Worm (Caenorhabditis elegans) whole organism, L4/young adult: ENCODE measurements around the gene F53F1.2.

ENCODE experiments used
- W03F9.2 ChIP-seq: fragments of 150-350 bp; optimal IDR thresholded peaks from 2 replicates; lab custom pipeline; 2014; ENCODE audit warnings: missing biosample characterization, missing genetic modification characterization
- dao-5 ChIP-seq: sonication (generic microtip); optimal IDR thresholded peaks from 2 replicates; lab custom pipeline; 2016; ENCODE audit warnings: missing genotype, missing genetic modification characterization, moderate library complexity, missing compliant biosample characterization
- him-1 ChIP-seq: sonication (generic microtip); optimal IDR thresholded peaks from 2 replicates; lab custom pipeline; 2016; ENCODE audit warnings: missing genotype, missing genetic modification reagents, missing genetic modification characterization, missing compliant biosample characterization

Gene F53F1.2

DNA sequence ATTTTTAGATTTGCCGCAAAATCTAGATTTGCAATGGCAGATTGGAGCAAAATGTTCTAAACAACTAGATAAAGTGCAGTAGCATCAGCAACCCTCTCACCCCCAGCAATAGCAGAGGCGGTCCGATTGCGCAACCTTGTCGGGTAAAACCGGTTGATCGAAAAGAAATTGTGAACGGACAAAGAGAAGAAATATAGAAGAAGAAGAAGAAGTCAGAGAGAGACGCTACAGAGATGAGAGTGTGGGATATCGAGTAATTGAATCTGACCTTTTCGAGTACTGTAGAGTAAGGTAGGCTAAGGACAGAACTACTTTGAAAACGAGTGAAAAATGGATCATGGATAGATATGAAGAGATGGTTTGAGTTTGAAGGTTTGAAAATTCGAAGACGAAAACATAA lies 30.8 kb upstream of the F53F1.2 start:
- TF ChIP-seq dao-5, result no peak
- no peak for TF ChIP-seq him-1 (tag; lab: Kevin White, UChicago)
- no peak for TF ChIP-seq W03F9.2

DNA sequence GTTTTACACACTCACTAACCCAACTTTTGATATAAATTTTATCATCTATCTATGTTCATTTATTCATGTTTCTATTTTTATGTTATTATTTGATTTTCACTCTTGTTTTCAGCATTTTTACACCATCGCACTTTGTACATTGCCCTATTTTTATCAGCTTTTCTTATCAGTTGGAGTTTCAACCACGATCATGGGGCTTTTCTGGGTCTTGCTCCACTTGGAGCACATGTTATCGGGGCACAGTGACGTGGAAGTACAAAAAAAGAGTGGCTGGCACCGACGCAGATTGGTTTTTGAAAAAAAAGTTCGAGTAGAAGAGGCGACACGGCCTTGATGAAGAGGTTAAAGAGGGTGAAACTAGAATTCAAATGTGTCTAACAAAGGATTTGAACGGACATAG lies 29.5 kb upstream of the F53F1.2 start:
- no peak for TF ChIP-seq dao-5
- no peak for TF ChIP-seq him-1 (tag; lab: Kevin White, UChicago)
- no peak for TF ChIP-seq W03F9.2

DNA sequence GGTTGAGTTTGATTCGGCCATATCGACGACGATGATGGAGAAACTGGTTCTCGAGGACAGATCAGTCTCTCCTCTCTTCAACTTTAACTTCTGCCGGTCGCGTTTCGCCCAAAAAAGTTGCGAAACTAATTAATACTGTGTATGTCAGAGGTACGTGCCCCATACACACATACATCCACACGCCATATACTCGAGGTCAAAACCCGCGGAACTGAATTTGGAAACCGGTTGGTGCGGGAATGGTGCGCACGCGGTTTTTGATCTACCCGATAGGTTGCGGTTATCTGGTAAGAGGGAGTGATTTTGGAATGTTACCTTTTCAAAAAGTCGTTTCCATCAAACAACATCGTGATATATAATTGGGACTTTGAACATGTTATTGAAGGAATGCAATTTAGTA lies 26.4 kb upstream of the F53F1.2 start, which contains the start of gene ifbp-1:
ifbp-1 (minus strand) TSS at position 85 of the 400 bp plus-strand sequence.
- TF ChIP-seq him-1 (tag; lab: Kevin White, UChicago) (no peak), dao-5 (no peak)

DNA sequence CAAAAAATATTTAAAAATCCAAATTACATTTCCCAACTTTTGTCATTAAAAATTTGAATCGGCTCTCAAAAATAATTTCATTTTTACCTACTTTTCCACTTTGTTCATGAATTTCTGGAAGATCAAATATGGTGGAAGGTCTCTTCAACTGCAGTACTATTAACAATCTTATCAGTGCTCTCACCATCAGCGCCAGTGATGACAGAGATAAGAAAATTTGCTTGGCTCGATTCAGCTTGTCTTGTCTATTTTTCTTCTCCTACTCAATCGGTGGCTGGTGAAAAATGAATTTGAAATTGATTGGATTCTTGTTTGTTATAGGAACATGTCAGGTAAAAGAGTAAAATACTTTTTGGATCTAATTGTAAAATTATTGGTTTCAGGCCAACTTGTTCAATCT lies 25.6 kb upstream of the F53F1.2 start, which contains the start of gene cpz-2:
cpz-2 (plus strand) TSS at position 210 of the 400 bp plus-strand sequence.
- TF ChIP-seq dao-5, result no peak
- TF ChIP-seq W03F9.2, result no peak
- TF ChIP-seq him-1 (tag; lab: Kevin White, UChicago), result no peak

DNA sequence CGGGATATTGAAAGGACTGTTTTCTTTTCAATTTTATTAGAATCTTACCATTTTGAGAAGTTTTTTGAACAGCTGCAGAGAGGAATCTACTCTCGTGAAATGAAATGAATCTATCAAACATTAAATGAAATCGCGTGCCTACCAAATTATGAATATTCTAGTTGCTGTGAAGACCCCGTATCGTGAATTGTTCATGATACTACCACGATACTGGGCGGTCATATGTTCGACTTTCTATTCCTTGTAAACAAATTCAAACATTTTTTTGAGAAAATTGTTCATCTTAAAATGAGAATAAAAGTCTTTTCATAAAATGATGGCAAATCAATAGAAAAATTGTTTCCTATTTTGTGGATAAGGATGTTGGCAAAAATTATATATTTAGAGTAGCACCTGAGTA lies 20.8 kb upstream of the F53F1.2 start, which contains the start of gene gcy-34:
gcy-34 (minus strand) TSS at position 101 of the 400 bp plus-strand sequence.
- TF ChIP-seq dao-5, result no peak

DNA sequence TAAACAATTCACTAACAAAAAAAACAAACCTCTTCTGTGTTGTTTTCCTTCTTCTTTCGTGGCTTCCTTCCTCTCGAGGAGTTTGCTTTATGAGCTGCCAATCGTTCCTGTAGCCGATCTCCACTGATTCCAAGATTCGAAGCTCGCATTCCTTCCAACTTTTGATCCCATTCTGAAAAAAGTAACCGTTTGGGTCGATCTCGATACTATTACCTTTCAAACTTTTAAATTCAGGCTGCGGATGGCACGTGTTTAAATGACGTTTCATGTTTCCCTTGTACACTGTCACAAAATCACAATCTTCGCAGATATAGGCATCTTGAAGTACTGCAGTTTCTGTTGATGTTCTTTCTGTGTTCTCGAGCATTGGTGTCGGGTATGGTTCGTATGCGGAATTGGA lies 19.1 kb upstream of the F53F1.2 start:
- TF ChIP-seq W03F9.2 (no peak), dao-5 (no peak), him-1 (tag; lab: Kevin White, UChicago) (no peak)

DNA sequence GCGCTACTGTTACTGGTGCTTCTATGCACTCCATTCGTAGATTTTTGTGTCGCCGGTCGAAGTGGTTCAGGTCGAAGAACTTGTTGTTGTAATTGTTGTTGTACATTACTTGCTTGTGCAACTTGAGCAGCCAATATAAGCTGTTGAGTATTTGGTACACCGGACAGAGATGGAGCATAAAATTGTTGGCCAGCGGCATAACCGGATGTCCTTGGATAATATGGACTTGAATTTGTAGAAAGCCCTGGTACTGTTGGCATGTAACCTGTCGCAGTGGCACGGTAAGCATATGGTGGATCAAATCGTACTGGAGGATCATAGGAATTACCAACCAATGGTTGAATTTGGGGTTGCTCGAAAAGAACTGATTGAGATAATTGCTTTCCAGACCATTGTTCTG lies 17.7 kb upstream of the F53F1.2 start:
- no peak for TF ChIP-seq W03F9.2
- TF ChIP-seq dao-5, result no peak
- no peak for TF ChIP-seq him-1 (tag; lab: Kevin White, UChicago)

DNA sequence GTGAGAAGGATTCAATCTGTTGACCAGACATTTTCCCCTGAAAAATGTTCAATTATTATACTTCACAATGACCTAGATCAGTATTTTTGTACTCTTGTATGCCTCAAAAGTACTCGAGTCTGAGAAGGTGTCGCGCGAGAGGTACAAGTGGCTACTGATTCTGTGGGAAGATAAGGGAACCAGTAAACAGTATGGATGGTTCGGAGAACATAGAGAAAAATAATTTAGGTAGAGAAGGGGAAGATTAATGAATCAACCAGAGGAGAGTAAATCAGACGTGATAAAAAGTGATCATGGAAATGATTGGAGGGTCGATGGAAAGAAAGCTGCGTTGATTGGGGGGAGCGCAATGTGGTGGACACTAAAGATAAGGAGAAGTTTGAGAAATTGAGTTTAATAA lies 17.2 kb upstream of the F53F1.2 start:
- TF ChIP-seq him-1 (tag; lab: Kevin White, UChicago) (no peak), dao-5 (no peak), W03F9.2 (no peak)

DNA sequence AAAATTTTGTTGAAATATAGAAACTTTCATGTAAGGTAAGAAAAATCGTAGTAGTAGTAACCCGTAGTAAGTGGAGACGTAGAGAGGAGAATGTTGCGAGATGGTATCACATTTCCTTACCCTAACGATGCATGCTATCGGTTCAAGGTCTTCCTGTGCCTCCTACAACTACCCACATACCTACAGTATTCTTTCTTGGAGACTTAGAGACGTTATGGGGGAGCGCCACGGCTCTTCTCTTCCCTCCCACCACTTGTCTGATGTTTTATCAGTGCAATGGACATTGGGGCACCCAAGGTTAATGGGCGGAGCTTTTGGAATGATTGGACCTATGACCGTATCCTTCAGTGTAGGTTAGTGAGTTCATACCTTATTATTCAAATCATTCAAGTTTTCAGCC lies 15.7 kb upstream of the F53F1.2 start:
- TF ChIP-seq him-1 (tag; lab: Kevin White, UChicago) (no peak), W03F9.2 (no peak), dao-5 (no peak)

DNA sequence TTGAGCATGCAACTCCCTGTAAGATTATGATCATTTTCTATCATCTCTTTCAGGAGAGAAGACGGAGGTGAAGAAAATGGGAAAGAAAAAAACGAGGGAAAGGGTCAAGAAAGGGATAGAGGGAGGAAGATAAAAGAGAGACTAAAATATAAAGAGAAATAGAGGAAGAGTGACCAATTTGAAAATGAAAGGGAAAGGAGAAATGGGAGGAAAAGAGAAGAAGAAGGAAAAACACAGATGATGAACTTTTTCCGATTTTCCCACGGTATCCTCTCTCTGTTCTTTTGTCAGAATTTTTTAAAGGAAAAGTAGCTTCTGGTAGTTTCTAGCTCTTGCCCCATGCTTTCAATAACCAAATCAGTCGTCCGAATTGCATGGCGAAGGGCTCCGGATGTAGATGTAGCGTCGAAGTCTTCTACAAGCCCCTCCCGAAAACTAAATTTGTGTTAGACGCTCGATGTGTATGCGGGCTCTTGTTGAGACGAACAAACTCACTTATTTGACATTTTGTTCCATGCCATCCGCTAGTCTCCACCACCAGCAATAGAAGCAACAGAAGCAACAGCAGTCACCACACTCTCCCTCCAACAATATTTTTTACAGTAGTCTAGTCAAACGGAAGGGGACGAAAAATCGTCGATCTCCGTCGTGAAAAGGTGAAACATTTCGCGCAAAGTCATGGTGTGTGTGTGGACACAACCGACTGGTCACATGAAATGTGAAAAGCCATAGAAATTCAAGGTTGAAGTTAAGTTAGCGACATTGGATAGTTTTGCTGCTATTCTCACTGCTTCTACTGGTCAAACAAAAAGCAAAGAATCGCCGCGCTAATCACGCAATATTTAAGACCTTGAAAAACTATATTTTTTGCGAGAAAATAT lies 15.0 kb upstream of the F53F1.2 start, which contains the start of gene somi-1:
somi-1 (minus strand) TSS at position 18 of the 881 bp plus-strand sequence.
- peak; percentile 8 for TF ChIP-seq him-1 (tag; lab: Kevin White, UChicago)
- TF ChIP-seq dao-5, result no peak

DNA sequence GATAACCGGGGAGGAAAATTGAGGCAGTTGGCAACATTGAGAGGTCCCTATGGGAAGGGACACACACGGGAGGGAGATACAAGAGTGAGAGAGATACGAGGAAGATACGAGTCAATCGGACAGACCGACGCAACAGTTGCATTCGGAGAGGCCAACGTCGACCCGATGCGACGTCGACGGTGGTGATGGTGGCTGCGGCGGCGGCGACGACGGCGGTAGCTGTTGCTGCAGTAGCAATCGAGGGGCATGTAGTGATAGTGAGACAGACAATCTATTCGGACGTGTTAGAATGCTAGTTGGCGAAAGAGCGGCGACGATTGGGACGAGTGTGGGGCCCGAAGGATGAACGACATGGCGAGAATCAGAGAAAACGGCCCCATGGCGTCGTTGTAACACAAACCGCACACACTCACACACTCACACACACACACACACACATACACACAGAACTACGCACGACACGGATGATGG lies 13.2 kb upstream of the F53F1.2 start:
- TF ChIP-seq W03F9.2 (no peak), him-1 (tag; lab: Kevin White, UChicago) (no peak), dao-5 (no peak)

DNA sequence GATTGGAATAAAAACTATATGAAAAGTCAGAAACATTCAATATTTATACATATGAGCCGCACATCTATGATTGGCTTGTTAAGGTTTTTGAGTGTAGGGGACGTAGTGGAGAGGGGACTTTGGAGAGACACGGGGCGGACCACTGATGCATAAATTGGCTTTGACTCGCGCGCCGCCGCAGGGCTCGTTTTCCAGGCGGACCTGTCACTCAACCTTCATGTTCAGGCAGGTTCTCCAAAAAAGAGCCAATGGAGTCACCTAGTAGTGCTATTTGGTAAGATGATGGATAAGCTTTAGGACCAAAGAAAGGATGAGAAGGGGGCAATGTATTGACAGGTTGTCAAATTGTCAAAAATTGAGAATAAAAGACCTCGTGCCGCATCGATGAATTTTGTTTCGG lies 11.6 kb upstream of the F53F1.2 start:
- TF ChIP-seq dao-5 (no peak), him-1 (tag; lab: Kevin White, UChicago) (no peak), W03F9.2 (no peak)

DNA sequence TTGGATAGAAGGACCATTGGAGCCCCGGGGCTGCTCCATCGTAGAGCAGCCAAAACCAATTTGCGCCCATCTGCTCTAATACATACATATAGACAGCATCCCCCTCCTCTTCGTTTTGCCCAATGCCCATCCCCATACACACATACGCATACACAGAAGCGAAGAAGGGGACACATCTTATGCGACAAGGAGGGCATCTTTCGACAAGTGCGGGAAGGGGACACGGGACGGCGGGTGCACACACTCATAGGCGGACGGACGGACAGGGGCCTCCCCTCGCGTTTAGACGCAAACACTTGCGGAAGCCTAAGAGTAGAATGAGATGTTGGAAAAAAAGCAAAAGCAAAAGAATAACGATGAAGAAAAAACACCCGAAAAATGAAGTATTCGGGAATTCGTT lies 10.2 kb upstream of the F53F1.2 start:
- no peak for TF ChIP-seq W03F9.2
- peak; percentile 70 for TF ChIP-seq him-1 (tag; lab: Kevin White, UChicago)
- no peak for TF ChIP-seq dao-5

DNA sequence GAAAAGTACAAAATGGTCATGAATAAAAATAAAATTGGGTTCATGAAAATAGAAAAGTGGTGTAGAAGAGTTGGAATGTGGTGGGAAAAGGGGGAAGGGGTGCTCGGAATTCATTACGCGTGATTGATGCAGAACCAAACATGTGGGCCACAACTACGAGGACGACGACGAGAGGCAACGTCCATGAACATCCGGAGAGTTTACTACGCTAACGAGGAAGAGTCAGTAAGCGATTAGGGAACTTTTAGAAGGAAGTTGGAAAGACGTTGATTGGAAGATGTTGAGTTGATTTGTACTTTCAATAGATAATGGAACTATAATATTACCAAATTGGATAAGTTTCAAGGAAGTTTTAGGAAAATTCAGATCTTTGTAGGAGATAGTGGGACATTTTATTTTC lies 4.9 kb upstream of the F53F1.2 start:
- TF ChIP-seq him-1 (tag; lab: Kevin White, UChicago), result no peak
- no peak for TF ChIP-seq W03F9.2
- no peak for TF ChIP-seq dao-5

DNA sequence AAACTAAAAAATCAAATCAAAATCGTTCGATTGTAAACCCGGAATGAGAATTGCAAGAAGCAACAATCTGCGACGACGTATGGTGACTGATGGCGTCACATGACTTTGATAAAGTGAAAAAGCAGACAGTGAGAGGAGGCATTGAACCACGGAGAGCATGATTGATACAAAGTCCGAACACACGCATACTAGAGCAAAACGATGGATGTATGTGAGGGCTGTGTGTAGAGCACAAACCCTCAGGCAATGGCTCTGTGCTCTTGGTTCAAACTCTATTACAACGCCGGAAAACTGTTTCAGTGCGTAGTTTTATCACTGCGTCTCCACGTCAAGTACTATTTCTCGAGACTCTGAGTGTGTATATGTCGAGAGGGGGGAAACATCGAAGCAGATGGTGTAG lies 4.1 kb upstream of the F53F1.2 start:
- no peak for TF ChIP-seq W03F9.2
- no peak for TF ChIP-seq him-1 (tag; lab: Kevin White, UChicago)
- TF ChIP-seq dao-5, result no peak
